Worm (Caenorhabditis elegans) whole organism, L3 larva: ENCODE measurements around the gene F41F3.3.
A peak's percentile ranks its signal among the peaks of the same experiment; 100 is the strongest.

Experiments used
- R02D3.7 ChIP-seq: fragments of 150-350 bp; optimal IDR thresholded peaks from 2 replicates; lab custom pipeline; 2014; ENCODE audit warnings: missing biosample characterization, missing genetic modification characterization
- ZK546.5 ChIP-seq: sonication (generic microtip); optimal IDR thresholded peaks from 2 replicates; lab custom pipeline; 2017; ENCODE audit warnings: missing biosample characterization, missing genetic modification characterization
- aly-2 ChIP-seq: fragments of 150-350 bp; optimal IDR thresholded peaks from 2 replicates; lab custom pipeline; 2014; ENCODE audit warnings: missing biosample characterization, missing genetic modification characterization
- ama-1 ChIP-seq: fragments of 150-350 bp; optimal IDR thresholded peaks from 2 replicates; lab custom pipeline; 2018
- ceh-16 ChIP-seq: sonication (generic microtip); optimal IDR thresholded peaks from 2 replicates; lab custom pipeline; 2017; ENCODE audit warnings: missing biosample characterization, missing genetic modification characterization
- ceh-28 ChIP-seq: fragments of 150-350 bp; optimal IDR thresholded peaks from 2 replicates; lab custom pipeline; 2014; ENCODE audit warnings: missing biosample characterization, missing genetic modification reagents, missing genetic modification characterization
- ceh-82 ChIP-seq: fragments of 150-350 bp; optimal IDR thresholded peaks from 2 replicates; lab custom pipeline; 2014; ENCODE audit warnings: missing biosample characterization, missing genetic modification characterization
- daf-12 ChIP-seq: fragments of 150-350 bp; optimal IDR thresholded peaks from 2 replicates; lab custom pipeline; 2014; ENCODE audit warnings: missing biosample characterization, missing genetic modification reagents, missing genetic modification characterization
- egl-27 ChIP-seq: sonication (generic microtip); optimal IDR thresholded peaks from 4 replicates; lab custom pipeline; 2017; ENCODE audit warnings: missing biosample characterization, missing genetic modification reagents, missing genetic modification characterization
- egl-5 ChIP-seq: fragments of 150-350 bp; optimal IDR thresholded peaks from 2 replicates; lab custom pipeline; 2017; ENCODE audit warnings: missing biosample characterization, missing genetic modification reagents, missing genetic modification characterization, inconsistent platforms
- elt-1 ChIP-seq: fragments of 150-350 bp; optimal IDR thresholded peaks from 2 replicates; lab custom pipeline; 2014; ENCODE audit warnings: missing biosample characterization, missing genetic modification characterization
- elt-3 ChIP-seq, 3 experiments: fragments of 150-350 bp in 1 of 3; sonication (generic microtip) in 2 of 3; optimal IDR thresholded peaks; 2 replicates in 2 of 3; 4 replicates in 1 of 3; lab custom pipeline; 2014 to 2017; ENCODE audit warnings: missing biosample characterization in 3 of 3, missing genetic modification characterization in 3 of 3
- eor-1 ChIP-seq, 2 experiments: fragments of 150-350 bp; optimal IDR thresholded peaks; 2 replicates each; lab custom pipeline; 2014 to 2018; ENCODE audit warnings: missing biosample characterization in 2 of 2, missing genetic modification characterization in 2 of 2
- fkh-10 ChIP-seq: sonication (generic microtip); optimal IDR thresholded peaks from 2 replicates; lab custom pipeline; 2017; ENCODE audit warnings: missing biosample characterization, missing genetic modification reagents, missing genetic modification characterization
- fkh-2 ChIP-seq: fragments of 150-350 bp; optimal IDR thresholded peaks from 2 replicates; lab custom pipeline; 2014; ENCODE audit warnings: missing biosample characterization, missing genetic modification reagents, missing genetic modification characterization
- fos-1 ChIP-seq: fragments of 150-350 bp; optimal IDR thresholded peaks from 2 replicates; lab custom pipeline; 2014; ENCODE audit warnings: missing biosample characterization, missing genetic modification characterization
- hmg-11 ChIP-seq: sonication (generic microtip); optimal IDR thresholded peaks from 2 replicates; lab custom pipeline; 2016; ENCODE audit warnings: missing genetic modification characterization, missing compliant biosample characterization
- jun-1 ChIP-seq: fragments of 150-350 bp; optimal IDR thresholded peaks from 2 replicates; lab custom pipeline; 2014; ENCODE audit warnings: missing biosample characterization, missing genetic modification reagents, missing genetic modification characterization
- lin-39 ChIP-seq: fragments of 150-350 bp; optimal IDR thresholded peaks from 2 replicates; lab custom pipeline; 2018; ENCODE audit warnings: missing biosample characterization, missing genetic modification reagents, missing genetic modification characterization
- lsy-12 ChIP-seq: sonication (generic microtip); optimal IDR thresholded peaks from 2 replicates; lab custom pipeline; 2016; ENCODE audit warnings: mild to moderate bottlenecking, missing genetic modification characterization, missing compliant biosample characterization
- mml-1 ChIP-seq: fragments of 150-350 bp; sonication (generic microtip); optimal IDR thresholded peaks from 3 replicates; lab custom pipeline; 2014; ENCODE audit warnings: missing biosample characterization, missing genetic modification characterization
- nfya-1 ChIP-seq: sonication (generic microtip); optimal IDR thresholded peaks from 2 replicates; lab custom pipeline; 2017; ENCODE audit warnings: missing genetic modification characterization, mild to moderate bottlenecking, missing compliant biosample characterization, antibody characterized with exemption, moderate library complexity; ENCODE audit not compliant: insufficient read depth
- nhr-11 ChIP-seq: fragments of 150-350 bp; optimal IDR thresholded peaks from 2 replicates; lab custom pipeline; 2014; ENCODE audit warnings: missing biosample characterization, missing genetic modification characterization
- nhr-12 ChIP-seq: fragments of 150-350 bp; optimal IDR thresholded peaks from 2 replicates; lab custom pipeline; 2014; ENCODE audit warnings: missing biosample characterization, missing genetic modification characterization
- nhr-23 ChIP-seq: fragments of 150-350 bp; optimal IDR thresholded peaks from 2 replicates; lab custom pipeline; 2014; ENCODE audit warnings: missing biosample characterization, missing genetic modification reagents, missing genetic modification characterization
- nhr-237 ChIP-seq: fragments of 150-350 bp; optimal IDR thresholded peaks from 2 replicates; lab custom pipeline; 2014; ENCODE audit warnings: missing biosample characterization, missing genetic modification characterization
- nhr-25 ChIP-seq: sonication (generic microtip); optimal IDR thresholded peaks from 2 replicates; lab custom pipeline; 2017; ENCODE audit warnings: missing biosample characterization, missing genetic modification characterization
- nhr-28 ChIP-seq: fragments of 150-350 bp; optimal IDR thresholded peaks from 2 replicates; lab custom pipeline; 2014; ENCODE audit warnings: missing biosample characterization, missing genetic modification characterization
- nhr-43 ChIP-seq: sonication (generic microtip); optimal IDR thresholded peaks from 2 replicates; lab custom pipeline; 2016; ENCODE audit warnings: mild to moderate bottlenecking, missing genetic modification characterization, missing compliant biosample characterization; ENCODE audit not compliant: poor library complexity, severe bottlenecking
- nhr-67 ChIP-seq: fragments of 150-350 bp; optimal IDR thresholded peaks from 2 replicates; lab custom pipeline; 2014; ENCODE audit warnings: missing biosample characterization, missing genetic modification characterization
- nhr-76 ChIP-seq: fragments of 150-350 bp; sonication (generic microtip); optimal IDR thresholded peaks from 5 replicates; lab custom pipeline; 2014; ENCODE audit warnings: missing biosample characterization, missing genetic modification characterization
- nhr-77 ChIP-seq: fragments of 150-350 bp; optimal IDR thresholded peaks from 2 replicates; lab custom pipeline; 2014; ENCODE audit warnings: missing biosample characterization, missing genetic modification characterization
- pha-4 ChIP-seq: fragments of 150-350 bp; optimal IDR thresholded peaks from 2 replicates; lab custom pipeline; 2014; ENCODE audit warnings: missing biosample characterization, missing genetic modification reagents, missing genetic modification characterization
- pqm-1 ChIP-seq: fragments of 150-350 bp; optimal IDR thresholded peaks from 2 replicates; lab custom pipeline; 2017; ENCODE audit warnings: missing biosample characterization, missing genetic modification characterization, inconsistent platforms
- sea-2 ChIP-seq: fragments of 150-350 bp; sonication (generic microtip); optimal IDR thresholded peaks from 4 replicates; lab custom pipeline; 2014; ENCODE audit warnings: missing biosample characterization, missing genetic modification reagents, missing genetic modification characterization
- skn-1 ChIP-seq: fragments of 150-350 bp; optimal IDR thresholded peaks from 2 replicates; lab custom pipeline; 2014; ENCODE audit warnings: missing biosample characterization, missing genetic modification characterization
- snpc-4 ChIP-seq: fragments of 150-350 bp; optimal IDR thresholded peaks from 2 replicates; lab custom pipeline; 2014; ENCODE audit warnings: missing biosample characterization, missing genetic modification characterization
- tbx-2 ChIP-seq: sonication (generic microtip); optimal IDR thresholded peaks from 2 replicates; lab custom pipeline; 2016; ENCODE audit warnings: mild to moderate bottlenecking, missing genetic modification characterization, missing compliant biosample characterization
- unc-39 ChIP-seq: sonication (generic microtip); optimal IDR thresholded peaks from 4 replicates; lab custom pipeline; 2017; ENCODE audit warnings: missing biosample characterization, missing genetic modification characterization
- unc-62 ChIP-seq: fragments of 150-350 bp; sonication (generic microtip); optimal IDR thresholded peaks from 4 replicates; lab custom pipeline; 2014; ENCODE audit warnings: missing biosample characterization, missing genetic modification reagents, missing genetic modification characterization
- ztf-11 ChIP-seq: fragments of 150-350 bp; optimal IDR thresholded peaks from 2 replicates; lab custom pipeline; 2014; ENCODE audit warnings: missing biosample characterization, missing genetic modification characterization
- ztf-4 ChIP-seq: fragments of 150-350 bp; optimal IDR thresholded peaks from 2 replicates; lab custom pipeline; 2014; ENCODE audit warnings: missing biosample characterization, missing genetic modification characterization

The F41F3.3 gene

DNA sequence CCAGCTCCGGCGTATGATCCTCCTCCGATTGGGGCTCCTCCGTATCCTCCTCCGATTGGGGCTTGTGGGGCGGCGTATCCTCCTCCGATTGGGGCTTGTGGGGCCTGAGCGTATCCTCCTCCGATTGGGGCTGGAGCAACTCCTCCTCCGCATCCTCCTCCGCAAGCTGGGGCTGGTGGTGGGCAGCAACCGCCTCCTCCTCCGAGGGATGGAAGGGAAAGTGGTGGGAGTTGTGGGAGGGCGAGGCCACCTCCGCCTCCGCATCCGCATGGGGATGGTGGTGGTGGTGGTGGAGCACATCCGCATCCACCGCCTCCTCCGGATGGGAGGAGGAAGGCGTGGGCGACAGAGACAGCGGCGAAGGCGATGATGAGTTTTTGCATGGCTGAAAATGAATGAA lies at the start of gene F41F3.3:
Gene F41F3.3 (minus strand): TSS at position 383 of the 400 bp plus-strand sequence.
- no peak for TF ChIP-seq aly-2
- TF ChIP-seq tbx-2 (tag; lab: Kevin White, UChicago): no peak
- no peak for TF ChIP-seq ZK546.5
- peak; percentile 66 for TF ChIP-seq ama-1
- peak; percentile 76 for TF ChIP-seq nhr-25 (tag; lab: Kevin White, UChicago)
- no peak for TF ChIP-seq nhr-23 (tag; lab: Kevin White, UChicago)
- no peak for TF ChIP-seq pha-4
- no peak for TF ChIP-seq hmg-11 (tag; lab: Kevin White, UChicago)
- no peak for TF ChIP-seq egl-27 (tag; lab: Kevin White, UChicago)
- TF ChIP-seq ceh-82 (tag; lab: Kevin White, UChicago): no peak
- no peak for TF ChIP-seq elt-1 (tag; lab: Kevin White, UChicago)
- no peak for TF ChIP-seq fkh-10 (GFP tag; lab: Kevin White, UChicago)
- no peak for TF ChIP-seq nhr-28
- TF ChIP-seq mml-1 (tag; lab: Kevin White, UChicago): no peak
- TF ChIP-seq sea-2: no peak
- TF ChIP-seq eor-1 (tag; optimal IDR thresholded peaks at IDR 0.05; lab: Kevin White, UChicago): no peak
- TF ChIP-seq snpc-4 (tag; lab: Kevin White, UChicago): no peak
- TF ChIP-seq ztf-11 (tag; lab: Kevin White, UChicago): no peak
- no peak for TF ChIP-seq ceh-16 (tag; lab: Kevin White, UChicago)
- TF ChIP-seq ztf-4: no peak
- TF ChIP-seq skn-1 (tag; lab: Kevin White, UChicago): no peak
- no peak for TF ChIP-seq nhr-43 (tag; lab: Kevin White, UChicago)
- TF ChIP-seq nhr-237 (tag; lab: Kevin White, UChicago): no peak
- TF ChIP-seq nhr-77 (tag; lab: Kevin White, UChicago): no peak
- no peak for TF ChIP-seq nhr-67 (tag; lab: Kevin White, UChicago)
- TF ChIP-seq lin-39: no peak
- TF ChIP-seq nfya-1 (tag; lab: Kevin White, UChicago): peak; percentile 18
- no peak for TF ChIP-seq ceh-28 (tag; lab: Kevin White, UChicago)
- no peak for TF ChIP-seq R02D3.7 (tag; lab: Kevin White, UChicago)
- TF ChIP-seq nhr-76: no peak
- TF ChIP-seq daf-12 (tag; lab: Kevin White, UChicago): no peak
- peak; percentile 19 for TF ChIP-seq lsy-12 (tag; lab: Kevin White, UChicago)
- TF ChIP-seq pqm-1 (tag; lab: Kevin White, UChicago): no peak
- TF ChIP-seq unc-39 (tag; lab: Kevin White, UChicago): no peak
- no peak for TF ChIP-seq fkh-2 (tag; lab: Kevin White, UChicago)
- TF ChIP-seq nhr-12 (tag; lab: Kevin White, UChicago): no peak
- TF ChIP-seq, all 47 proteins: peak for 4

DNA sequence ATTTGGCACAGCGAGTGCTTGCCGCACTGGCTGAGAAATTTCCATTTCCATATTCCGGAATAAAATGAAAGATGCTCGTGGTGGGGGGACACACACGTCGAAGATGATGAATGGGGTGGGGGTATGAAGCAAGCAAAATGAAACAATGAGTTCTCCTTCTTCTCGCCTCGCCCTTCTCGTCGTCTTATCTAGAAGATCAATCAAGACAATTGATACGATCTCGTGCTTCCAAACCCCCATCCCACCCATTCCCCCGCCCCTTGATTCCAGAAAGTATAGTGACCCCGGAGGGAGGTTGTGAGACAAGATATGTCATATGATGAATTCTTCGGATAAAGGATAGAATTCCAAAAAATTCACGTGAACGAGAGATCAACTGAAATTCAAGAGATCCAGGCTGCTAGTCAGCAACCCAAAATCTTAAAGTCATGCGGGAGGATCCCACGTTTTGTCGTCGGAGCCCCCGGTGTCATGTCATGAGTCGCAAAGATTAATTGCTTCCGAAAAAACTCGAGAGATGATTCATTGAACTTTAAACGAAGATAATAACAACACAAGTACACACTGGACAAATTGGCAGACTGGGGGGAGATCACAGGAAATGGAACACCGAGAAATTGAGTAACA lies 46.5 kb upstream of the F41F3.3 start:
- TF ChIP-seq lin-39 (peak; percentile 41), elt-1 (tag; lab: Kevin White, UChicago) (peak; percentile 80), nhr-11 (tag; lab: Kevin White, UChicago) (peak; percentile 68), ceh-82 (tag; lab: Kevin White, UChicago) (no peak)

DNA sequence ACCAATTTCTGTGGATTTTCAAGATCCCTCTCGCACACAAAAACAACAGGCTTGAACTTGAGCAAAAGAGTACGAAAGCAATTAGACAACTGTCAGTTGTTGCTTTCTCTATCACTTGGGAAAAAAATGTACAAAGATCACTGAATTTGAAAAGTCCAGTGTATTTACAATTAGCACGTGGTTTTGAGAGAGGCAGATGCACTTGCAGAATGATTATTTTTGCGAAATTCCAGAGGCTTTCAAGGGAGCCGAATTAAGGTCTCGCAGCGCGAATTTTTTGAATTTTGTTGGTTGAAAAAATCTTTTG lies 45.2 kb upstream of the F41F3.3 start:
- TF ChIP-seq daf-12 (tag; lab: Kevin White, UChicago) (no peak), ceh-28 (tag; lab: Kevin White, UChicago) (no peak), nhr-28 (no peak), tbx-2 (tag; lab: Kevin White, UChicago) (no peak), nhr-67 (tag; lab: Kevin White, UChicago) (no peak), elt-1 (tag; lab: Kevin White, UChicago) (no peak), hmg-11 (tag; lab: Kevin White, UChicago) (no peak), lin-39 (peak; percentile 7), skn-1 (tag; lab: Kevin White, UChicago) (no peak), sea-2 (no peak), nfya-1 (tag; lab: Kevin White, UChicago) (peak; percentile 39), fkh-10 (GFP tag; lab: Kevin White, UChicago) (no peak), pqm-1 (tag; lab: Kevin White, UChicago) (no peak), nhr-11 (tag; lab: Kevin White, UChicago) (peak; percentile 32), unc-39 (tag; lab: Kevin White, UChicago) (no peak), fos-1 (tag; lab: Kevin White, UChicago) (no peak), nhr-43 (tag; lab: Kevin White, UChicago) (no peak), nhr-23 (tag; lab: Kevin White, UChicago) (no peak), ceh-82 (tag; lab: Kevin White, UChicago) (no peak), nhr-77 (tag; lab: Kevin White, UChicago) (no peak), nhr-25 (tag; lab: Kevin White, UChicago) (no peak), elt-3 (tag; optimal IDR thresholded peaks at IDR 0.05; lab: Kevin White, UChicago) (no peak), unc-62 (no peak), lsy-12 (tag; lab: Kevin White, UChicago) (no peak), nhr-237 (tag; lab: Kevin White, UChicago) (no peak), ceh-16 (tag; lab: Kevin White, UChicago) (no peak), egl-27 (tag; lab: Kevin White, UChicago) (no peak), pha-4 (no peak), jun-1 (tag; lab: Kevin White, UChicago) (no peak), egl-5 (tag; lab: Kevin White, UChicago) (peak; percentile 7)
